Fruit fly (Drosophila melanogaster): ENCODE data around the gene Alg9.

DNA sequence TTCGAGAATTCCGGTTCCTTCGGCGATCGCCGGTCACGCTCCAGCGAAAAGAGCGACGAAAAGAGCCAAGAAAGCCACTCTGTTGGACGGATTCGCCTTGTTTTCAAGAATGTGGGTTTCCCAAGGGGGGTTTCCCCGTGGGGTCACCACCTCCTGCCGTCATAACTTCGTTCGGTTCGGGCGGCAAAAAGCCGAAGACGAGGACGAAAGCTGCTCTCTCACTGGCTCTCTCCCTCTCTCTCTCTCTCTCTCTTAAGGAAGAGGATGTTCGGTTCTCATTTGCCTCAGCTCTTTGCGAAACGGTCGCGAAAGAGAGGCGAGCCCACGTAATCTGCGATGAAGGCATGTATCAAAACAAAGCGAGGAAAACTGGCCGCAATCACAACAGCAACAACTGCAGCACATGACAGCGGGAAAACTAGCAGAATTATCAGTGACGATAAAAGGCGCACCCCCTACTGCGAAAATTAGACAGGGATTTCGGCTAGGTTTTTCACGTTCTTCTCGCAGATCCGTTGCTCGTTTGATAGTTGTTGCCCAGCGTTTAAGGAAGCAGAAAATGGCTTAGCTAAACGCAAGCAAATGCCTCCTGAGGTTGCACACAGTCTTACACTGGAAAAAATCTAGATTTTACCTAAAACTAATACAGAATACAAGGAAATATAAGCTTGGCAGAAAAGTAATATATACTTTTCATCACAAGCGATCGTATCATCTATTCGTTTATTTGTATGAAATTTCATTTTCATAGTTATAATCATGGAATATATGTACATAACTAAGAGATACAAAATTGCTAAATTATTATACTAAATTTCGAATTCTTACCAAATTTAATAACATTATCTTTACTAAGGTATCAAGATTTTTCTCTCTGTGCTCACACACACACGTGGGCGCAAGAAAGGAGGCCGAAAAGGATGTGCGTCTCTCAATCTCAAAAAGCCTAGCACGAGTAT lies 37.6 kb upstream of the Alg9 start, which contains the start of gene dan:
- TF ChIP-seq CG4496 (GFP tag; IDR thresholded peaks at IDR 0.05) (no peak), CG34367 (tag; optimal IDR thresholded peaks at IDR 0.05) (peak; percentile 39), CG10348 (GFP tag; IDR thresholded peaks at IDR 0.05) (no peak), EcR (GFP tag; optimal IDR thresholded peaks at IDR 0.05) (peak; percentile 38)
